Fruit fly (Drosophila melanogaster): ENCODE data around the gene CAH8.

- no peak for TF ChIP-seq Sox15 (GFP tag; optimal IDR thresholded peaks at IDR 0.05)
- no peak for TF ChIP-seq Smox (GFP tag; optimal IDR thresholded peaks at IDR 0.05)
- peak; percentile 39 for TF ChIP-seq CG10669 (GFP tag; optimal IDR thresholded peaks at IDR 0.05)
- TF ChIP-seq CG6276 (GFP tag; optimal IDR thresholded peaks at IDR 0.05) = no peak
- TF ChIP-seq cyc (GFP tag; optimal IDR thresholded peaks at IDR 0.05) = peak; percentile 50
These were observed 20.7 kb downstream of the CAH8 start for dm6 chr3R:22368777-22369214.

Data from whole organism, prepupa.